Worm (Caenorhabditis elegans) whole organism, young adult: Measurements from ENCODE around the gene C33D3.5.

Source experiments
- B0019.2 ChIP-seq: fragments of 200-800 bp; sonication (Bioruptor generic); conservative IDR thresholded peaks from 2 replicates; pipeline ENCODE4 v1.3.6; 2022; ENCODE audit warnings: missing genetic modification reagents, missing genetic modification characterization, missing compliant biosample characterization
- B0035.1 ChIP-seq: sonication (generic microtip); optimal IDR thresholded peaks from 2 replicates; lab custom pipeline; 2016; ENCODE audit warnings: missing genetic modification characterization, mild to moderate bottlenecking, missing compliant biosample characterization, missing genotype, missing genetic modification reagents
- bed-2 ChIP-seq: fragments of 200-800 bp; sonication (Bioruptor generic); IDR thresholded peaks from 2 replicates; pipeline ENCODE4 v1.3.6; 2022; ENCODE audit warnings: missing genetic modification reagents, missing genetic modification characterization, missing compliant biosample characterization
- egl-44 ChIP-seq: fragments of 200-800 bp; sonication (Bioruptor generic); IDR thresholded peaks from 2 replicates; pipeline ENCODE4 v1.3.6; 2022; ENCODE audit warnings: missing genetic modification reagents, missing genetic modification characterization, missing compliant biosample characterization
- ets-4 ChIP-seq: fragments of 200-800 bp; sonication (Bioruptor generic); optimal IDR thresholded peaks from 2 replicates; lab custom pipeline; 2018; ENCODE audit warnings: mild to moderate bottlenecking, missing genetic modification characterization, missing compliant biosample characterization
- him-1 ChIP-seq: sonication (generic microtip); optimal IDR thresholded peaks from 2 replicates; lab custom pipeline; 2016; ENCODE audit warnings: missing genotype, missing genetic modification reagents, missing genetic modification characterization, missing compliant biosample characterization
- hmg-1.2 ChIP-seq: fragments of 200-800 bp; sonication (Bioruptor generic); IDR thresholded peaks from 2 replicates; pipeline ENCODE4 v1.3.6; 2022; ENCODE audit warnings: missing genetic modification reagents, missing genetic modification characterization, missing compliant biosample characterization
- hrde-1 ChIP-seq: sonication (generic microtip); optimal IDR thresholded peaks from 2 replicates; lab custom pipeline; 2016; ENCODE audit warnings: missing genetic modification characterization, mild to moderate bottlenecking, missing compliant biosample characterization, moderate library complexity, missing genotype, missing genetic modification reagents, borderline replicate concordance
- mel-28 ChIP-seq: sonication (generic microtip); optimal IDR thresholded peaks from 2 replicates; lab custom pipeline; 2016; ENCODE audit warnings: borderline replicate concordance, mild to moderate bottlenecking, missing genetic modification characterization, missing compliant biosample characterization
- pbrm-1 ChIP-seq: fragments of 200-800 bp; sonication (Bioruptor generic); IDR thresholded peaks from 2 replicates; pipeline ENCODE4 v1.3.6; 2022; ENCODE audit warnings: missing genetic modification reagents, missing genetic modification characterization, missing compliant biosample characterization

DNA sequence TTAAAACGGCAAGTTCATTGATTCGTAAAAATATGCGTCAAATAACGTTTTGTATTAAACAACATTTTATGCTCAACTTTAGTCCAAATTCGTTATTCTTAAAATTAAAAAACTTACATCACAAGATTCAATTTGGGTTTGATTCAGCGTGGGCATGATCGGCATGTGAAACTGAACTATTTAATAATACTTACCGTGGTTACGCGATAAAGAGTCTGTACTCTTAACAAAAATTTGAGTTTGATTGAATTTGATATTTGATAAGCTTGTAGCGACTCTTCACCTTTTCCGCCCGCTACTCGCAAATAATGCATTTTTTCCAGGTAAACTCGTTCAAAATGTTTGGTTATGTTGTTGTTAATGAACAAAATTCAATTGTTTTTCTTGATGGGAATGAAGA is 42.3 kb downstream of the C33D3.5 start, which contains the start of gene glo-3:
- TF ChIP-seq B0035.1 (tag; lab: Kevin White, UChicago) (no peak), him-1 (tag; lab: Kevin White, UChicago) (no peak), bed-2 (GFP tag; lab: Robert Waterston, UW) (no peak), mel-28 (tag; lab: Kevin White, UChicago) (no peak), hmg-1.2 (no peak), B0019.2 (GFP tag; lab: Robert Waterston, UW) (no peak), egl-44 (GFP tag; lab: Robert Waterston, UW) (no peak), ets-4 (GFP tag; lab: Kevin White, UChicago) (no peak), pbrm-1 (GFP tag; lab: Robert Waterston, UW) (no peak), hrde-1 (tag; lab: Kevin White, UChicago) (no peak)
